Worm (Caenorhabditis elegans) whole organism, L1 larva: Measurements from ENCODE around the gene scl-1.
A peak's percentile ranks its signal among the peaks of the same experiment; 100 is the strongest.

Experiments
- C04F5.9 ChIP-seq: sonication (generic microtip); optimal IDR thresholded peaks from 2 replicates; lab custom pipeline; 2016; ENCODE audit warnings: missing genetic modification characterization, missing compliant biosample characterization
- aha-1 ChIP-seq: fragments of 150-350 bp; optimal IDR thresholded peaks from 2 replicates; lab custom pipeline; 2014; ENCODE audit warnings: missing biosample characterization, missing genetic modification characterization
- aly-2 ChIP-seq: fragments of 150-350 bp; optimal IDR thresholded peaks from 2 replicates; lab custom pipeline; 2014; ENCODE audit warnings: missing biosample characterization, missing genetic modification characterization
- blmp-1 ChIP-seq: fragments of 150-350 bp; optimal IDR thresholded peaks from 2 replicates; lab custom pipeline; 2014; ENCODE audit warnings: missing biosample characterization, missing genetic modification characterization
- ceh-90 ChIP-seq: sonication (generic microtip); optimal IDR thresholded peaks from 2 replicates; lab custom pipeline; 2016; ENCODE audit warnings: missing genetic modification characterization, missing compliant biosample characterization
- dpl-1 ChIP-seq, 3 experiments: fragments of 150-350 bp in 2 of 3; sonication (generic microtip) in 1 of 3; optimal IDR thresholded peaks; 2 replicates each; lab custom pipeline; 2014 to 2017; ENCODE audit warnings: missing biosample characterization in 3 of 3, missing genetic modification characterization in 3 of 3, missing genetic modification reagents in 3 of 3
- efl-1 ChIP-seq, 4 experiments: fragments of 150-350 bp; optimal IDR thresholded peaks in 3 of 4; peaks in 1 of 4; 1 replicate in 1 of 4; 2 replicates in 3 of 4; lab custom pipeline; 2014; ENCODE audit warnings: missing biosample characterization in 2 of 4, missing genetic modification characterization in 2 of 4, missing genetic modification reagents in 2 of 4
- elt-2 ChIP-seq: sonication (generic microtip); optimal IDR thresholded peaks from 2 replicates; lab custom pipeline; 2016; ENCODE audit warnings: missing genetic modification characterization, mild to moderate bottlenecking, inconsistent platforms, missing compliant biosample characterization, missing genetic modification reagents
- elt-3 ChIP-seq, 6 experiments: fragments of 150-350 bp in 1 of 6; sonication (generic microtip); optimal IDR thresholded peaks; 2 replicates each; lab custom pipeline; 2017 to 2018; ENCODE audit warnings: missing biosample characterization in 6 of 6, missing genetic modification characterization in 6 of 6, inconsistent platforms in 1 of 6
- ets-5 ChIP-seq: fragments of 200-800 bp; sonication (Bioruptor generic); IDR thresholded peaks from 2 replicates; pipeline ENCODE4 v1.3.6; 2022; ENCODE audit warnings: missing genetic modification characterization, missing compliant biosample characterization
- fkh-4 ChIP-seq: sonication (generic microtip); optimal IDR thresholded peaks from 2 replicates; lab custom pipeline; 2016; ENCODE audit warnings: missing compliant biosample characterization, missing genetic modification characterization, borderline replicate concordance
- fkh-8 ChIP-seq: sonication (generic microtip); optimal IDR thresholded peaks from 2 replicates; lab custom pipeline; 2016; ENCODE audit warnings: mild to moderate bottlenecking, missing genetic modification characterization, missing compliant biosample characterization
- grh-1 ChIP-seq: fragments of 200-800 bp; sonication (Bioruptor generic); IDR thresholded peaks from 2 replicates; pipeline ENCODE4 v1.3.6; 2022; ENCODE audit warnings: missing genetic modification reagents, missing genetic modification characterization, missing compliant biosample characterization
- hpl-2 ChIP-seq: fragments of 150-350 bp; optimal IDR thresholded peaks from 2 replicates; lab custom pipeline; 2014; ENCODE audit warnings: missing biosample characterization, missing genetic modification reagents, missing genetic modification characterization
- isw-1 ChIP-seq: fragments of 200-800 bp; sonication (Bioruptor generic); IDR thresholded peaks from 2 replicates; pipeline ENCODE4 v1.3.6; 2022; ENCODE audit warnings: missing genetic modification characterization, missing compliant biosample characterization
- jun-1 ChIP-seq: fragments of 150-350 bp; optimal IDR thresholded peaks from 2 replicates; lab custom pipeline; 2014; ENCODE audit warnings: missing biosample characterization, missing genetic modification reagents, missing genetic modification characterization
- lin-13 ChIP-seq: fragments of 150-350 bp; optimal IDR thresholded peaks from 2 replicates; lab custom pipeline; 2014; ENCODE audit warnings: missing biosample characterization, missing genetic modification reagents, missing genetic modification characterization
- lin-14 ChIP-seq: fragments of 200-800 bp; sonication (Bioruptor generic); optimal IDR thresholded peaks from 2 replicates; lab custom pipeline; 2018; ENCODE audit warnings: mild to moderate bottlenecking, missing genetic modification characterization, moderate library complexity, missing compliant biosample characterization
- lin-35 ChIP-seq, 2 experiments: fragments of 150-350 bp; optimal IDR thresholded peaks; 2 replicates each; lab custom pipeline; 2014; ENCODE audit warnings: missing biosample characterization in 2 of 2, missing genetic modification characterization in 2 of 2, missing genetic modification reagents in 2 of 2
- lsy-2 ChIP-seq, 2 experiments: fragments of 150-350 bp; optimal IDR thresholded peaks; 2 replicates each; lab custom pipeline; 2014; ENCODE audit warnings: missing biosample characterization in 2 of 2, missing genetic modification characterization in 2 of 2
- mdl-1 ChIP-seq, 2 experiments: fragments of 150-350 bp; optimal IDR thresholded peaks; 2 replicates each; lab custom pipeline; 2014 to 2017; ENCODE audit warnings: missing biosample characterization in 2 of 2, missing genetic modification characterization in 2 of 2, inconsistent platforms in 1 of 2
- mep-1 ChIP-seq: fragments of 150-350 bp; optimal IDR thresholded peaks from 2 replicates; lab custom pipeline; 2014; ENCODE audit warnings: missing biosample characterization, missing genetic modification characterization
- nhr-11 ChIP-seq: fragments of 150-350 bp; optimal IDR thresholded peaks from 2 replicates; lab custom pipeline; 2014; ENCODE audit warnings: missing biosample characterization, missing genetic modification characterization
- nhr-12 ChIP-seq: sonication (generic microtip); optimal IDR thresholded peaks from 2 replicates; lab custom pipeline; 2017; ENCODE audit warnings: missing biosample characterization, missing genetic modification characterization
- nhr-19 ChIP-seq: fragments of 200-800 bp; sonication (Bioruptor generic); conservative IDR thresholded peaks from 2 replicates; pipeline ENCODE4 v1.3.6; 2022; ENCODE audit warnings: missing genetic modification characterization, missing compliant biosample characterization
- nhr-20 ChIP-seq: sonication (generic microtip); optimal IDR thresholded peaks from 2 replicates; lab custom pipeline; 2016; ENCODE audit warnings: mild to moderate bottlenecking, missing genetic modification characterization, missing compliant biosample characterization
- nhr-237 ChIP-seq: fragments of 150-350 bp; optimal IDR thresholded peaks from 2 replicates; lab custom pipeline; 2014; ENCODE audit warnings: missing biosample characterization, missing genetic modification characterization
- nhr-28 ChIP-seq: fragments of 150-350 bp; optimal IDR thresholded peaks from 2 replicates; lab custom pipeline; 2014; ENCODE audit warnings: missing biosample characterization, missing genetic modification characterization
- nhr-71 ChIP-seq: sonication (generic microtip); optimal IDR thresholded peaks from 2 replicates; lab custom pipeline; 2016; ENCODE audit warnings: mild to moderate bottlenecking, missing genetic modification characterization, moderate library complexity, missing compliant biosample characterization
- nhr-85 ChIP-seq: sonication (generic microtip); peaks from one replicate; lab custom pipeline; 2016; ENCODE audit warnings: missing genetic modification characterization, inconsistent platforms, missing compliant biosample characterization
- nhr-90 ChIP-seq: sonication (generic microtip); optimal IDR thresholded peaks from 2 replicates; lab custom pipeline; 2016; ENCODE audit warnings: mild to moderate bottlenecking, missing genetic modification characterization, missing compliant biosample characterization; ENCODE audit not compliant: poor library complexity
- pag-3 ChIP-seq: sonication (generic microtip); optimal IDR thresholded peaks from 2 replicates; lab custom pipeline; 2017; ENCODE audit warnings: missing genetic modification characterization, mild to moderate bottlenecking, missing compliant biosample characterization, antibody characterized with exemption, borderline replicate concordance; ENCODE audit not compliant: insufficient read depth
- pqm-1 ChIP-seq: sonication (generic microtip); optimal IDR thresholded peaks from 3 replicates; lab custom pipeline; 2017; ENCODE audit warnings: missing biosample characterization, missing genetic modification characterization
- skn-1 ChIP-seq: fragments of 150-350 bp; optimal IDR thresholded peaks from 2 replicates; lab custom pipeline; 2014; ENCODE audit warnings: missing biosample characterization, missing genetic modification characterization
- snu-23 ChIP-seq: sonication (generic microtip); optimal IDR thresholded peaks from 2 replicates; lab custom pipeline; 2016; ENCODE audit warnings: missing genetic modification characterization, missing compliant biosample characterization
- sptf-1 ChIP-seq: fragments of 150-350 bp; optimal IDR thresholded peaks from 2 replicates; lab custom pipeline; 2014; ENCODE audit warnings: missing biosample characterization, missing genetic modification characterization
- tbx-2 ChIP-seq: sonication (generic microtip); optimal IDR thresholded peaks from 2 replicates; lab custom pipeline; 2016; ENCODE audit warnings: missing genetic modification characterization, missing compliant biosample characterization
- tlp-1 ChIP-seq: fragments of 150-350 bp; optimal IDR thresholded peaks from 2 replicates; lab custom pipeline; 2014; ENCODE audit warnings: missing biosample characterization, missing genetic modification characterization
- unc-130 ChIP-seq: fragments of 150-350 bp; optimal IDR thresholded peaks from 2 replicates; lab custom pipeline; 2017; ENCODE audit warnings: missing biosample characterization, missing genetic modification characterization, inconsistent platforms
- vab-15 ChIP-seq: sonication (generic microtip); optimal IDR thresholded peaks from 2 replicates; lab custom pipeline; 2017; ENCODE audit warnings: missing genotype, mild to moderate bottlenecking, missing genetic modification characterization, missing compliant biosample characterization

Gene scl-1

ce11 chrIV:13079119-13079518 lies 23.0 kb downstream of the scl-1 start, which contains the start of gene C39E9.8:
C39E9.8 (plus strand) TSS chrIV:13079446.
- TF ChIP-seq efl-1 (optimal IDR thresholded peaks at IDR 0.05; lab: Kevin White, UChicago) (no peak), efl-1 (GFP tag; optimal IDR thresholded peaks at IDR 0.05 in 1 of 2; lab: Kevin White, UChicago) (no peak), elt-3 (tag; optimal IDR thresholded peaks at IDR 0.05; lab: Kevin White, UChicago) (peak in 1 of 6 experiments; percentile 43), hpl-2 (no peak), nhr-90 (tag; lab: Kevin White, UChicago) (peak; percentile 43), tlp-1 (tag; lab: Kevin White, UChicago) (no peak), nhr-19 (GFP tag; lab: Robert Waterston, UW) (peak; percentile 35), blmp-1 (peak; percentile 5), lin-35 (GFP tag; optimal IDR thresholded peaks at IDR 0.05; lab: Kevin White, UChicago) (peak in 1 of 2 experiments; percentile 63), jun-1 (tag; lab: Kevin White, UChicago) (peak; percentile 24), snu-23 (peak; percentile 25), lin-14 (GFP tag; lab: Kevin White, UChicago) (peak; percentile 70), nhr-85 (tag; lab: Kevin White, UChicago) (peak; percentile 89), grh-1 (GFP tag; lab: Robert Waterston, UW) (peak; percentile 23; the same call in 1 of the 2 replicates), nhr-237 (tag; lab: Kevin White, UChicago) (no peak), pag-3 (tag; lab: Kevin White, UChicago) (no peak), nhr-20 (peak; percentile 60), ceh-90 (tag; lab: Kevin White, UChicago) (no peak), lsy-2 (tag; optimal IDR thresholded peaks at IDR 0.05; lab: Kevin White, UChicago) (no peak), nhr-71 (peak; percentile 62), mdl-1 (tag; optimal IDR thresholded peaks at IDR 0.05; lab: Kevin White, UChicago) (peak in 1 of 2 experiments; percentile 18)

ce11 chrIV:13080185-13080584 lies 24.1 kb downstream of the scl-1 start:
- peak; percentile 95 for TF ChIP-seq nhr-85 (tag; lab: Kevin White, UChicago)
- peak; percentile 40; the same call in 1 of the 2 replicates for TF ChIP-seq nhr-19 (GFP tag; lab: Robert Waterston, UW)
- no peak for TF ChIP-seq nhr-28 (tag; lab: Kevin White, UChicago)
- TF ChIP-seq pqm-1 (tag; lab: Kevin White, UChicago), result no peak
- 0 out of 2 replicates have a peak, but pooled peaks have one; percentile 7 for TF ChIP-seq grh-1 (GFP tag; lab: Robert Waterston, UW)
- no peak for TF ChIP-seq jun-1 (tag; lab: Kevin White, UChicago)
- peak; percentile 48 for TF ChIP-seq snu-23
- TF ChIP-seq nhr-20, result peak; percentile 47
- TF ChIP-seq blmp-1, result peak; percentile 39
- no peak for TF ChIP-seq dpl-1 (GFP tag; optimal IDR thresholded peaks at IDR 0.05; lab: Kevin White, UChicago)
- TF ChIP-seq isw-1 (GFP tag; lab: Robert Waterston, UW), result no peak
- peak in 2 of 6 experiments; percentile 79 to 84 for TF ChIP-seq elt-3 (tag; optimal IDR thresholded peaks at IDR 0.05; lab: Kevin White, UChicago)
- TF ChIP-seq ets-5 (GFP tag; lab: Robert Waterston, UW), result no peak
- TF ChIP-seq fkh-8 (tag; lab: Kevin White, UChicago), result no peak
- peak; percentile 6 for TF ChIP-seq tbx-2 (tag; lab: Kevin White, UChicago)
- peak; percentile 9 for TF ChIP-seq nhr-11 (tag; lab: Kevin White, UChicago)
- no peak for TF ChIP-seq sptf-1 (tag; lab: Kevin White, UChicago)
- no peak for TF ChIP-seq nhr-12 (tag; lab: Kevin White, UChicago)
- no peak for TF ChIP-seq efl-1 (optimal IDR thresholded peaks at IDR 0.05; lab: Kevin White, UChicago)
- peak in 1 of 2 experiments; percentile 40 for TF ChIP-seq efl-1 (GFP tag; optimal IDR thresholded peaks at IDR 0.05 in 1 of 2; lab: Kevin White, UChicago)
- TF ChIP-seq nhr-90 (tag; lab: Kevin White, UChicago), result peak; percentile 41
- TF ChIP-seq aha-1 (tag; lab: Kevin White, UChicago), result no peak
- TF ChIP-seq fkh-4, result no peak
- peak; percentile 71 for TF ChIP-seq lin-14 (GFP tag; lab: Kevin White, UChicago)
- peak; percentile 28 for TF ChIP-seq skn-1
- no peak for TF ChIP-seq mep-1 (tag; lab: Kevin White, UChicago)
- no peak for TF ChIP-seq elt-2 (tag; lab: Kevin White, UChicago)
- TF ChIP-seq lin-35 (GFP tag; optimal IDR thresholded peaks at IDR 0.05; lab: Kevin White, UChicago), result peak in 1 of 2 experiments; percentile 44
- no peak for TF ChIP-seq lin-13 (GFP tag; lab: Kevin White, UChicago)
- no peak for TF ChIP-seq aly-2 (tag; lab: Kevin White, UChicago)
- TF ChIP-seq unc-130 (tag; lab: Kevin White, UChicago), result no peak
- no peak for TF ChIP-seq vab-15 (tag; lab: Kevin White, UChicago)
- peak; percentile 59 for TF ChIP-seq nhr-71
- no peak for TF ChIP-seq C04F5.9
- TF ChIP-seq, all 84 proteins: peak for 15
